Fruit fly (Drosophila melanogaster) whole organism, wandering third instar larva: ENCODE measurements around the gene RpL3.

Experiments
- CG32264 ChIP-seq: fragments of 200-800 bp; sonication (Bioruptor generic); optimal IDR thresholded peaks from 2 replicates; lab custom pipeline; 2016; ENCODE audit warnings: missing biosample characterization, missing genetic modification characterization
- Dfd ChIP-seq: fragments of >200 bp; optimal IDR thresholded peaks from 2 replicates; lab custom pipeline; 2017; ENCODE audit warnings: missing biosample characterization, missing genetic modification characterization

DNA sequence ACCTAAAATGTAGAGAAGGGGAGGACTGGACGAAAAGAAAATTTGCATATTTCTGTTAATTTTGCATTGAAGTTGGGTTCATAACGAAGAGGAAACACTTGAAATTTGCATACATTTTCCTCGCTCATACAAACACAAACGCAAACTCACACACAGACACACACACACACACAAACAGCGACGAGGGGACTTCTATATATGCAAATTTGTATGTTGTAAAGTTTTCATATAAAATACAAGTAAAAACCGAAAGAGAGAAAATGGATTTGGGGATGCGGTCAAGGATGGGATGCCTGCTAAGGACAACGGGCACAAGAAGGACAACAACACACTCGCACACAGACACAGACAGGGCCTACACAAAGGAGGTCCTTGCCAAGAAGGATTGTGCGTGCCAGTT lies 35.8 kb downstream of the RpL3 start:
- no peak for TF ChIP-seq Dfd (GFP tag; lab: Kevin White, UChicago)
- TF ChIP-seq CG32264: no peak
